Fruit fly (Drosophila melanogaster) whole organism, embryonic: ENCODE data around the gene Utx.

Experiments used
- CG1024 ChIP-seq: fragments of 200-800 bp; sonication (Bioruptor generic); IDR thresholded peaks from 2 replicates; pipeline ENCODE4 v1.3.6; 2022; ENCODE audit warnings: missing biosample characterization, missing genetic modification characterization
- CG10366 ChIP-seq: fragments of 200-800 bp; sonication (Bioruptor generic); IDR thresholded peaks from 2 replicates; pipeline ENCODE4 v1.3.6; 2022; ENCODE audit warnings: missing biosample characterization, missing genetic modification characterization
- CG10654 ChIP-seq: fragments of 200-800 bp; sonication (Bioruptor generic); optimal IDR thresholded peaks from 2 replicates; lab custom pipeline; 2016; ENCODE audit warnings: missing biosample characterization, missing genetic modification characterization
- CG14014 ChIP-seq: fragments of 200-800 bp; sonication (Bioruptor generic); IDR thresholded peaks from 2 replicates; pipeline ENCODE4 v1.3.6; 2022; ENCODE audit warnings: missing biosample characterization, missing genetic modification characterization
- CG16813 ChIP-seq: fragments of 200-800 bp; sonication (Bioruptor generic); IDR thresholded peaks from 3 replicates; pipeline ENCODE4 v1.3.6; 2022; ENCODE audit warnings: missing biosample characterization, missing genetic modification characterization; ENCODE audit not compliant: partially characterized antibody
- CG17361 ChIP-seq: fragments of 200-800 bp; sonication (Bioruptor generic); IDR thresholded peaks from 3 replicates; pipeline ENCODE4 v1.3.6; 2022; ENCODE audit warnings: missing biosample characterization, missing genetic modification characterization
- CG17802 ChIP-seq: fragments of 200-800 bp; sonication (Bioruptor generic); optimal IDR thresholded peaks from 2 replicates; lab custom pipeline; 2018; ENCODE audit warnings: missing biosample characterization, mild to moderate bottlenecking, missing genetic modification characterization, moderate library complexity
- CG30020 ChIP-seq: fragments of 200-800 bp; optimal IDR thresholded peaks from 2 replicates; lab custom pipeline; 2019; ENCODE audit warnings: missing biosample characterization, mild to moderate bottlenecking, missing genetic modification characterization, moderate library complexity
- CG3065 ChIP-seq: fragments of 200-800 bp; sonication (Bioruptor generic); optimal IDR thresholded peaks from 2 replicates; lab custom pipeline; 2016; ENCODE audit warnings: missing biosample characterization, missing genetic modification characterization
- CG31224 ChIP-seq: fragments of 200-800 bp; sonication (Bioruptor generic); IDR thresholded peaks from 2 replicates; pipeline ENCODE4 v1.3.6; 2022; ENCODE audit warnings: missing biosample characterization, missing genetic modification characterization
- CG32767 ChIP-seq: fragments of 200-800 bp; sonication (Bioruptor generic); IDR thresholded peaks from 2 replicates; pipeline ENCODE4 v1.3.6; 2022; ENCODE audit warnings: missing biosample characterization, missing genetic modification characterization
- CG32772 ChIP-seq: fragments of 200-800 bp; sonication (Bioruptor generic); IDR thresholded peaks from 2 replicates; pipeline ENCODE4 v1.3.6; 2022; ENCODE audit warnings: missing biosample characterization, missing genetic modification characterization
- CG4617 ChIP-seq: fragments of 200-800 bp; sonication (Bioruptor generic); optimal IDR thresholded peaks from 3 replicates; lab custom pipeline; 2016; ENCODE audit warnings: missing biosample characterization, missing genetic modification characterization, borderline replicate concordance
- CG4707 ChIP-seq: fragments of 200-800 bp; sonication (Bioruptor generic); optimal IDR thresholded peaks from 2 replicates; lab custom pipeline; 2018; ENCODE audit warnings: missing biosample characterization, mild to moderate bottlenecking, missing genetic modification characterization, moderate library complexity
- CG7271 ChIP-seq: fragments of 200-800 bp; sonication (Bioruptor generic); optimal IDR thresholded peaks from 2 replicates; lab custom pipeline; 2018; ENCODE audit warnings: missing biosample characterization, mild to moderate bottlenecking, missing genetic modification characterization, moderate library complexity
- CG8089 ChIP-seq: fragments of 200-800 bp; sonication (Bioruptor generic); optimal IDR thresholded peaks from 3 replicates; lab custom pipeline; 2016; ENCODE audit warnings: missing biosample characterization, missing genetic modification characterization
- CoRest ChIP-seq: fragments of 200-800 bp; sonication (Bioruptor generic); optimal IDR thresholded peaks from 3 replicates; lab custom pipeline; 2018; ENCODE audit warnings: missing biosample characterization, mild to moderate bottlenecking, missing genetic modification characterization, moderate library complexity
- CrebB ChIP-seq: fragments of 200-800 bp; sonication (Bioruptor generic); optimal IDR thresholded peaks from 3 replicates; lab custom pipeline; 2018; ENCODE audit warnings: missing biosample characterization, mild to moderate bottlenecking, missing genetic modification characterization
- Dip2 ChIP-seq: fragments of 200-800 bp; sonication (Bioruptor generic); IDR thresholded peaks from 2 replicates; pipeline ENCODE4 v1.3.6; 2022; ENCODE audit warnings: missing biosample characterization, missing genetic modification characterization
- Dp ChIP-seq: fragments of 200-800 bp; sonication (Bioruptor generic); optimal IDR thresholded peaks from 2 replicates; lab custom pipeline; 2018; ENCODE audit warnings: missing biosample characterization, mild to moderate bottlenecking, missing genetic modification characterization, moderate library complexity
- Elba2 ChIP-seq: fragments of 200-800 bp; sonication (Bioruptor generic); optimal IDR thresholded peaks from 3 replicates; lab custom pipeline; 2016; ENCODE audit warnings: missing biosample characterization, missing genetic modification characterization
- Hey ChIP-seq: fragments of 200-800 bp; sonication (Bioruptor generic); optimal IDR thresholded peaks from 3 replicates; lab custom pipeline; 2018; ENCODE audit warnings: missing biosample characterization, mild to moderate bottlenecking, missing genetic modification characterization
- HmgD ChIP-seq: fragments of 200-800 bp; sonication (Bioruptor generic); optimal IDR thresholded peaks from 3 replicates; lab custom pipeline; 2016; ENCODE audit warnings: missing biosample characterization, missing genetic modification characterization
- MESR4 ChIP-seq: fragments of 200-800 bp; sonication (Bioruptor generic); optimal IDR thresholded peaks from 2 replicates; lab custom pipeline; 2018; ENCODE audit warnings: missing biosample characterization, mild to moderate bottlenecking, missing genetic modification characterization, moderate library complexity
- Max ChIP-seq: fragments of 200-800 bp; sonication (Bioruptor generic); optimal IDR thresholded peaks from 2 replicates; lab custom pipeline; 2016; ENCODE audit warnings: missing biosample characterization, mild to moderate bottlenecking, missing genetic modification characterization
- Nf-YA ChIP-seq: fragments of 200-800 bp; sonication (Bioruptor generic); IDR thresholded peaks from 2 replicates; pipeline ENCODE4 v1.3.6; 2022; ENCODE audit warnings: missing biosample characterization, missing genetic modification characterization
- Pdp1 ChIP-seq, 2 experiments: fragments of 200-800 bp; sonication (Bioruptor generic); optimal IDR thresholded peaks; 3 replicates each; lab custom pipeline; 2016; ENCODE audit warnings: missing biosample characterization in 2 of 2, missing genetic modification characterization in 2 of 2, mild to moderate bottlenecking in 1 of 2, moderate library complexity in 1 of 2
- Scr ChIP-seq: fragments of 200-800 bp; sonication (Bioruptor generic); IDR thresholded peaks from 2 replicates; pipeline ENCODE4 v1.3.6; 2022; ENCODE audit warnings: missing biosample characterization, missing genetic modification characterization; ENCODE audit not compliant: partially characterized antibody
- Xrp1 ChIP-seq: fragments of 200-800 bp; sonication (Bioruptor generic); IDR thresholded peaks from 2 replicates; pipeline ENCODE4 v1.3.6; 2022; ENCODE audit warnings: missing biosample characterization, missing genetic modification characterization
- YL-1 ChIP-seq: fragments of 200-800 bp; sonication (Bioruptor generic); optimal IDR thresholded peaks from 3 replicates; lab custom pipeline; 2017; ENCODE audit warnings: missing biosample characterization, mild to moderate bottlenecking, missing genetic modification characterization
- abd-A ChIP-seq: fragments of 200-800 bp; sonication (Bioruptor generic); optimal IDR thresholded peaks from 3 replicates; lab custom pipeline; 2019; ENCODE audit warnings: missing biosample characterization, mild to moderate bottlenecking, missing genetic modification characterization, moderate library complexity
- btn ChIP-seq: fragments of 200-800 bp; sonication (Bioruptor generic); optimal IDR thresholded peaks from 2 replicates; lab custom pipeline; 2016; ENCODE audit warnings: missing biosample characterization, missing genetic modification characterization
- chinmo ChIP-seq: fragments of 200-800 bp; sonication (Bioruptor generic); IDR thresholded peaks from 4 replicates; pipeline ENCODE4 v1.3.6; 2022; ENCODE audit warnings: missing biosample characterization, missing genetic modification characterization; ENCODE audit not compliant: partially characterized antibody
- dmrt11E ChIP-seq: fragments of 200-800 bp; sonication (Bioruptor generic); optimal IDR thresholded peaks from 3 replicates; lab custom pipeline; 2018; ENCODE audit warnings: missing biosample characterization, mild to moderate bottlenecking, missing genetic modification characterization, moderate library complexity
- ems ChIP-seq: fragments of 200-800 bp; sonication (Bioruptor generic); optimal IDR thresholded peaks from 3 replicates; lab custom pipeline; 2016; ENCODE audit warnings: missing biosample characterization, missing genetic modification characterization
- esg ChIP-seq: fragments of 200-800 bp; sonication (Bioruptor generic); conservative IDR thresholded peaks from 2 replicates; pipeline ENCODE4 v1.3.6; 2022; ENCODE audit warnings: missing biosample characterization, missing genetic modification characterization
- exex ChIP-seq: fragments of 200-800 bp; sonication (Bioruptor generic); optimal IDR thresholded peaks from 4 replicates; lab custom pipeline; 2018; ENCODE audit warnings: missing biosample characterization, mild to moderate bottlenecking, missing genetic modification characterization, moderate library complexity
- h ChIP-seq: fragments of >200 bp; optimal IDR thresholded peaks from 2 replicates; lab custom pipeline; 2017
- jigr1 ChIP-seq: fragments of 200-800 bp; sonication (Bioruptor generic); IDR thresholded peaks from 3 replicates; pipeline ENCODE4 v1.3.6; 2022; ENCODE audit warnings: missing biosample characterization, missing genetic modification characterization
- lbe ChIP-seq: fragments of 200-800 bp; sonication (Bioruptor generic); optimal IDR thresholded peaks from 2 replicates; lab custom pipeline; 2016; ENCODE audit warnings: missing biosample characterization, mild to moderate bottlenecking, missing genetic modification characterization
- lola ChIP-seq, 3 experiments: fragments of >200 bp in 2 of 3; fragments of 200-800 bp in 1 of 3; sonication (Bioruptor generic) in 1 of 3; optimal IDR thresholded peaks; 2 replicates each; lab custom pipeline; 2017 to 2019; ENCODE audit warnings: missing biosample characterization in 3 of 3, missing genetic modification characterization in 3 of 3, mild to moderate bottlenecking in 1 of 3, moderate library complexity in 1 of 3
- onecut ChIP-seq: fragments of 200-800 bp; sonication (Bioruptor generic); IDR thresholded peaks from 2 replicates; pipeline ENCODE4 v1.3.6; 2022; ENCODE audit warnings: missing biosample characterization, missing genetic modification characterization
- repo ChIP-seq: fragments of 200-800 bp; sonication (Bioruptor generic); optimal IDR thresholded peaks from 2 replicates; lab custom pipeline; 2016; ENCODE audit warnings: missing biosample characterization, missing genetic modification characterization
- row ChIP-seq: fragments of 200-800 bp; sonication (Bioruptor generic); IDR thresholded peaks from 3 replicates; pipeline ENCODE4 v1.3.6; 2022; ENCODE audit warnings: missing biosample characterization, missing genetic modification characterization
- stwl ChIP-seq: fragments of 200-800 bp; sonication (Bioruptor generic); optimal IDR thresholded peaks from 3 replicates; lab custom pipeline; 2018; ENCODE audit warnings: missing biosample characterization, mild to moderate bottlenecking, missing genetic modification characterization, moderate library complexity
- tll ChIP-seq, 2 experiments: fragments of 200-800 bp in 1 of 2; fragments of >200 bp in 1 of 2; sonication (Bioruptor generic) in 1 of 2; optimal IDR thresholded peaks; 2 replicates each; lab custom pipeline; 2017 to 2019; ENCODE audit warnings: missing biosample characterization in 2 of 2, missing genetic modification characterization in 2 of 2, mild to moderate bottlenecking in 1 of 2, moderate library complexity in 1 of 2
- tup ChIP-seq: fragments of 200-800 bp; sonication (Bioruptor generic); optimal IDR thresholded peaks from 2 replicates; lab custom pipeline; 2016; ENCODE audit warnings: missing biosample characterization, mild to moderate bottlenecking, missing genetic modification characterization, moderate library complexity
- zfh1 ChIP-seq: fragments of 200-800 bp; sonication (Bioruptor generic); IDR thresholded peaks from 3 replicates; pipeline ENCODE4 v1.3.6; 2022; ENCODE audit warnings: missing biosample characterization, missing genetic modification characterization

Gene Utx

DNA sequence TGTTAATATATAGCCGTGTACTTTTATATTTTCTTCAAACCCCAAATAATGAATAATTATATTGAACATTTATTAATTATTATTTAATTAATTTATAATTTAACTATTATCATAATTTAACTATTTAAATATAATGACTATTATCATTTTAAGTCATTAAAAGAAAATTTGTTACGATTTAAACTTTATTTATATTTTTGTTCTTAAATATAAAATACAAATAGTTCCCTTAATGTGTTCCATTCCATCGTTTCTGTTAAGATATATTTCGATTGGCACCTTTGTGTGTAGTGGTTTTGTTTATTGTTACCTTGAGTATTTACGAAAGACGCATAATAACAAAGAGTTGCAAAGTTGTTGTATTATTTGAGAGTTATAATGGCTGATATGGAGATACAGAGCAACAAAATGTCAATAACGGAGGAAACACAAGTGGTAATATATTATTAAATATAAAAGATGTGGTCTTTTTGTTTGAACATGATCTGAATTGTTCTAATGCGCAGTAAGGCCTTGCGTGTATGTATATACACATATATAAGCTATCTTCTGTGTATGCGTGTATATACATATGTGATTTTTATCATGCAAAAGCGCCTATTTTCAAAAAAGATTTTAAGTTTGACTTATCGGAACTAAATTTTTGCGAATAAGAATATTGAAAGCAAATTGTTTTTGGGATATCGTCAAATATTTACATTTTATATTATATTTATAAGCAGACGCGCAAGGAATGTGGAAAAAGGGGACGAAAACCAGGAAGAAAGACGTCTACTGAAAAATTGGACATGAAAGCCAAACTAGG lies 14.6 kb downstream of the Utx start, which contains the start of gene REPTOR-BP (continued):
- TF ChIP-seq tll (GFP tag; optimal IDR thresholded peaks at IDR 0.05; lab: Kevin White, UChicago) (no peak), CG3065 (GFP tag; lab: Kevin White, UChicago) (no peak), CG31224 (GFP tag; lab: Robert Waterston, UW) (no peak), Pdp1 (GFP tag; optimal IDR thresholded peaks at IDR 0.05; lab: Kevin White, UChicago) (peak in 1 of 2 experiments; percentile 18), CG10654 (GFP tag; lab: Kevin White, UChicago) (no peak), esg (GFP tag; lab: Robert Waterston, UW) (no peak), Hey (tag; lab: Kevin White, UChicago) (no peak), exex (no peak), Scr (GFP tag; lab: Robert Waterston, UW) (no peak), CG1024 (peak; percentile 28; the same call in 1 of the 2 replicates), dmrt11E (tag; lab: Kevin White, UChicago) (no peak), CG32767 (GFP tag; lab: Robert Waterston, UW) (peak; percentile 53; the same call in 1 of the 2 replicates), Max (no peak), Dip2 (GFP tag; lab: Robert Waterston, UW) (no peak), CG30020 (peak; percentile 97), CG17361 (GFP tag; lab: Robert Waterston, UW) (peak; percentile 22; the same call in 1 of the 3 replicates), ems (GFP tag; lab: Kevin White, UChicago) (no peak), zfh1 (GFP tag; lab: Robert Waterston, UW) (no peak), CG4617 (GFP tag; lab: Kevin White, UChicago) (peak; percentile 5), MESR4 (peak; percentile 83), lbe (GFP tag; lab: Kevin White, UChicago) (peak; percentile 71), Elba2 (GFP tag; lab: Kevin White, UChicago) (peak; percentile 48), Dp (peak; percentile 41)

DNA sequence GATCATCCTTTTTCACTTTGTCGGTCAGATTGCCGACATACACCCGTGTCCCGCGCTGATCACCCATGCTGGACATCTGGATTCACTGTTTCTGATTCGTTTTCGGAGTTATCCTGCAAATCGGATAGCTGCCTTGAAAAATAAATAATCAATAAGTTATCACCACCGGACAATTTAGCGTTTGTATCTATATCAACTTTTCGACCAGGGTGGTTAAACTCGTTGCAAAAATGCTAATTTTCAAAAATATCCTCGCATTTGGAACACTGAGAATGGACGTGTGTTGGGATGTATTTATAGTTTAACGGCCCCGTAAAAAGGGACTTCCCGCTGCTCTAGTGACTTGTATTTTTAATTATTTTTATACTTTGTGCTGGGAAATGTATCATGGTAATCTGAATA lies 15.3 kb downstream of the Utx start, which contains the start of gene Rsf1:
TSS of gene Rsf1 (minus strand) at position 212 of the 402 bp plus-strand sequence.
- TF ChIP-seq CG4707: no peak
- peak; percentile 41 for TF ChIP-seq CoRest (tag; lab: Kevin White, UChicago)
- TF ChIP-seq repo (GFP tag; lab: Kevin White, UChicago): no peak
- no peak for TF ChIP-seq stwl (tag; lab: Kevin White, UChicago)
- TF ChIP-seq Nf-YA (GFP tag; lab: Robert Waterston, UW): no peak
- no peak; the same call in 2 of the 3 replicates for TF ChIP-seq jigr1
- TF ChIP-seq h (lab: Kevin White, UChicago): no peak
- TF ChIP-seq CG10366 (GFP tag; lab: Robert Waterston, UW): no peak
- TF ChIP-seq HmgD: no peak
- TF ChIP-seq Hey (tag; lab: Kevin White, UChicago): no peak
- TF ChIP-seq row (GFP tag; lab: Robert Waterston, UW): peak; percentile 62; the same call in 2 of the 3 replicates
- TF ChIP-seq onecut (GFP tag; lab: Robert Waterston, UW): peak; percentile 96
- TF ChIP-seq chinmo: no peak
- no peak for TF ChIP-seq CG7271
- no peak for TF ChIP-seq CG32772 (GFP tag; lab: Robert Waterston, UW)
- TF ChIP-seq CG8089 (GFP tag; lab: Kevin White, UChicago): no peak
- no peak for TF ChIP-seq CG16813
- TF ChIP-seq CG4617 (GFP tag; lab: Kevin White, UChicago): peak; percentile 62
- no peak for TF ChIP-seq CrebB (tag; lab: Kevin White, UChicago)
- TF ChIP-seq btn: no peak
- no peak for TF ChIP-seq tup (GFP tag; lab: Kevin White, UChicago)
- no peak for TF ChIP-seq Xrp1
- TF ChIP-seq CG14014 (GFP tag; lab: Robert Waterston, UW): no peak
- peak; percentile 97 for TF ChIP-seq MESR4
- TF ChIP-seq YL-1 (GFP tag; lab: Kevin White, UChicago): peak; percentile 78
- TF ChIP-seq CG17802 (tag; lab: Kevin White, UChicago): peak; percentile 89
- TF ChIP-seq lola (GFP tag; optimal IDR thresholded peaks at IDR 0.05; lab: Kevin White, UChicago): no peak
- TF ChIP-seq abd-A: no peak
